Worm (Caenorhabditis elegans): ENCODE results near the gene math-45.

ce11 chrII:1518914-1519313 is 1.7 kb upstream of the math-45 start, which contains the start of gene Y51H7BR.8:
- TF ChIP-seq ama-1 (optimal IDR thresholded peaks at IDR 0.05) (no peak), elt-3 (tag; optimal IDR thresholded peaks at IDR 0.05) (no peak), nhr-76 (tag; optimal IDR thresholded peaks at IDR 0.05) (no peak)

Measured in whole organism, L3 larva.